Fruit fly (Drosophila melanogaster) whole organism, embryonic: ENCODE results near the gene CG34429.

Experiments
- Abd-B ChIP-seq: fragments of 200-800 bp; sonication (Bioruptor generic); optimal IDR thresholded peaks from 2 replicates; lab custom pipeline; 2018; ENCODE audit warnings: missing biosample characterization, mild to moderate bottlenecking, missing genetic modification characterization, moderate library complexity
- CG15514 ChIP-seq: fragments of 200-800 bp; sonication (Bioruptor generic); optimal IDR thresholded peaks from 3 replicates; lab custom pipeline; 2017; ENCODE audit warnings: missing biosample characterization, missing genetic modification characterization, mild to moderate bottlenecking, moderate library complexity, missing genetic modification reagents
- CG2678 ChIP-seq: fragments of 200-800 bp; sonication (Bioruptor generic); optimal IDR thresholded peaks from 3 replicates; lab custom pipeline; 2019; ENCODE audit warnings: missing biosample characterization, mild to moderate bottlenecking, missing genetic modification characterization, moderate library complexity
- CG8290 ChIP-seq, 3 experiments: fragments of 200-800 bp; sonication (Bioruptor generic); optimal IDR thresholded peaks; 2 replicates each; lab custom pipeline; 2016 to 2019; ENCODE audit warnings: missing biosample characterization in 3 of 3, missing genetic modification characterization in 3 of 3, mild to moderate bottlenecking in 2 of 3, moderate library complexity in 1 of 3
- Hmx ChIP-seq: fragments of 200-800 bp; sonication (Bioruptor generic); optimal IDR thresholded peaks from 2 replicates; lab custom pipeline; 2016; ENCODE audit warnings: missing biosample characterization, missing genetic modification characterization
- chinmo ChIP-seq: fragments of 200-800 bp; sonication (Bioruptor generic); IDR thresholded peaks from 4 replicates; pipeline ENCODE4 v1.3.6; 2022; ENCODE audit warnings: missing biosample characterization, missing genetic modification characterization; ENCODE audit not compliant: partially characterized antibody
- trh ChIP-seq: fragments of 200-800 bp; sonication (Bioruptor generic); optimal IDR thresholded peaks from 2 replicates; lab custom pipeline; 2016; ENCODE audit warnings: missing biosample characterization, missing genetic modification characterization

DNA sequence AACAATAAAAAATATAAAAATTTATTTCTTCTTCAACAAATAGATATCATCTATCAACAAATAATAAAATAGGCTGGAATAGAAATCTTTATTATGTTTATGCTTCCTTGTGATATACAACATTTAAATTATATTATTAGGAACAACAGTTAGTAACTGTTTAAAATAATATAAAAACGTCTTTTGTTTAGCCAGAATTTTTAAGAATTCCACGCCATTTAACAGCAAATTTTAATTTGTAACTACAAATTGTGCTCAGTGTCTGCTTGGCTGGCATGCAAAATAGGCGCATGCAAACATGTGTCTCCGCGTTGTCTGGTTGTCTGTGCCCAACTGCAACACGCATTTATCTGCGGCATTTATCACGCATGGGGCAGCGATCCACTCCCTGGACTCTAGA, 46.5 kb downstream of the CG34429 start:
- no peak for TF ChIP-seq Abd-B (GFP tag; lab: Kevin White, UChicago)
- TF ChIP-seq CG8290 (GFP tag; optimal IDR thresholded peaks at IDR 0.05; lab: Kevin White, UChicago) = no peak
- TF ChIP-seq CG8290 (tag; optimal IDR thresholded peaks at IDR 0.05; lab: Kevin White, UChicago) = no peak
- TF ChIP-seq CG2678 (tag; lab: Kevin White, UChicago) = no peak
- no peak for TF ChIP-seq Hmx (GFP tag; lab: Kevin White, UChicago)
- no peak for TF ChIP-seq trh
- no peak for TF ChIP-seq chinmo (GFP tag; lab: Robert Waterston, UW)
- TF ChIP-seq CG15514 (GFP tag; lab: Kevin White, UChicago) = no peak
